Fruit fly (Drosophila melanogaster) whole organism, embryonic: ENCODE data around the gene wfs1.

Experiments used
- Ada2b ChIP-seq: fragments of 200-800 bp; sonication (Bioruptor generic); IDR thresholded peaks from 2 replicates; pipeline ENCODE4 v1.3.6; 2022; ENCODE audit warnings: missing biosample characterization, missing genetic modification characterization
- BEAF-32 ChIP-seq: fragments of 200-800 bp; sonication (Bioruptor generic); optimal IDR thresholded peaks from 3 replicates; lab custom pipeline; 2017; ENCODE audit warnings: missing biosample characterization, missing genetic modification characterization, mild to moderate bottlenecking, moderate library complexity, missing genetic modification reagents
- CG10565 ChIP-seq: fragments of 200-800 bp; sonication (Bioruptor generic); optimal IDR thresholded peaks from 3 replicates; lab custom pipeline; 2016; ENCODE audit warnings: missing biosample characterization, mild to moderate bottlenecking, missing genetic modification characterization
- CG11085 ChIP-seq: fragments of 200-800 bp; sonication (Bioruptor generic); IDR thresholded peaks from 2 replicates; pipeline ENCODE4 v1.3.6; 2022; ENCODE audit warnings: missing biosample characterization, missing genetic modification characterization
- CG11456 ChIP-seq: fragments of 200-800 bp; sonication (Bioruptor generic); IDR thresholded peaks from 3 replicates; pipeline ENCODE4 v1.3.6; 2022; ENCODE audit warnings: missing biosample characterization, missing genetic modification characterization
- CG12236 ChIP-seq: fragments of 200-800 bp; sonication (Bioruptor generic); optimal IDR thresholded peaks from 2 replicates; lab custom pipeline; 2016; ENCODE audit warnings: missing biosample characterization, missing genetic modification characterization
- CG12391 ChIP-seq: fragments of 200-800 bp; sonication (Bioruptor generic); optimal IDR thresholded peaks from 3 replicates; lab custom pipeline; 2018; ENCODE audit warnings: missing biosample characterization, mild to moderate bottlenecking, missing genetic modification characterization, moderate library complexity
- CG12769 ChIP-seq: fragments of 200-800 bp; sonication (Bioruptor generic); optimal IDR thresholded peaks from 2 replicates; lab custom pipeline; 2019; ENCODE audit warnings: missing biosample characterization, mild to moderate bottlenecking, missing genetic modification characterization, moderate library complexity
- CG13424 ChIP-seq: fragments of 200-800 bp; sonication (Bioruptor generic); optimal IDR thresholded peaks from 2 replicates; lab custom pipeline; 2019; ENCODE audit warnings: missing biosample characterization, mild to moderate bottlenecking, missing genetic modification characterization, moderate library complexity
- CG13775 ChIP-seq: fragments of 200-800 bp; sonication (Bioruptor generic); optimal IDR thresholded peaks from 3 replicates; lab custom pipeline; 2017; ENCODE audit warnings: missing biosample characterization, mild to moderate bottlenecking, missing genetic modification characterization
- CG15479 ChIP-seq: fragments of 200-800 bp; sonication (Bioruptor generic); optimal IDR thresholded peaks from 3 replicates; lab custom pipeline; 2019; ENCODE audit warnings: missing biosample characterization, mild to moderate bottlenecking, missing genetic modification characterization, moderate library complexity
- CG15601 ChIP-seq: fragments of 200-800 bp; sonication (Bioruptor generic); optimal IDR thresholded peaks from 3 replicates; lab custom pipeline; 2019; ENCODE audit warnings: missing biosample characterization, mild to moderate bottlenecking, missing genetic modification characterization, moderate library complexity
- CG16813 ChIP-seq: fragments of 200-800 bp; sonication (Bioruptor generic); IDR thresholded peaks from 3 replicates; pipeline ENCODE4 v1.3.6; 2022; ENCODE audit warnings: missing biosample characterization, missing genetic modification characterization; ENCODE audit not compliant: partially characterized antibody
- CG2120 ChIP-seq: fragments of 200-800 bp; sonication (Bioruptor generic); optimal IDR thresholded peaks from 3 replicates; lab custom pipeline; 2016; ENCODE audit warnings: missing biosample characterization, missing genetic modification characterization
- CG34224 ChIP-seq: fragments of 200-800 bp; sonication (Bioruptor generic); IDR thresholded peaks from 3 replicates; pipeline ENCODE4 v1.3.6; 2022; ENCODE audit warnings: missing biosample characterization, missing genetic modification characterization; ENCODE audit not compliant: partially characterized antibody
- CG3847 ChIP-seq: fragments of 200-800 bp; sonication (Bioruptor generic); IDR thresholded peaks from 2 replicates; pipeline ENCODE4 v1.3.6; 2022; ENCODE audit warnings: missing biosample characterization, missing genetic modification characterization
- CG3995 ChIP-seq: fragments of 200-800 bp; sonication (Bioruptor generic); optimal IDR thresholded peaks from 3 replicates; lab custom pipeline; 2016; ENCODE audit warnings: missing biosample characterization, missing genetic modification characterization
- CG7928 ChIP-seq: fragments of 200-800 bp; sonication (Bioruptor generic); optimal IDR thresholded peaks from 2 replicates; lab custom pipeline; 2017; ENCODE audit warnings: missing biosample characterization, mild to moderate bottlenecking, missing genetic modification characterization
- CG7987 ChIP-seq: fragments of 200-800 bp; sonication (Bioruptor generic); optimal IDR thresholded peaks from 2 replicates; lab custom pipeline; 2018; ENCODE audit warnings: missing biosample characterization, mild to moderate bottlenecking, missing genetic modification characterization, moderate library complexity
- CG8359 ChIP-seq: fragments of 200-800 bp; sonication (Bioruptor generic); optimal IDR thresholded peaks from 2 replicates; lab custom pipeline; 2017; ENCODE audit warnings: missing biosample characterization, mild to moderate bottlenecking, missing genetic modification characterization, borderline replicate concordance
- CG9817 ChIP-seq: fragments of 200-800 bp; sonication (Bioruptor generic); optimal IDR thresholded peaks from 2 replicates; lab custom pipeline; 2018; ENCODE audit warnings: missing biosample characterization, mild to moderate bottlenecking, missing genetic modification characterization, moderate library complexity
- CoRest ChIP-seq: fragments of 200-800 bp; sonication (Bioruptor generic); optimal IDR thresholded peaks from 3 replicates; lab custom pipeline; 2018; ENCODE audit warnings: missing biosample characterization, mild to moderate bottlenecking, missing genetic modification characterization, moderate library complexity
- E2f2 ChIP-seq: fragments of 200-800 bp; sonication (Bioruptor generic); IDR thresholded peaks from 2 replicates; pipeline ENCODE4 v1.3.6; 2022; ENCODE audit warnings: missing biosample characterization, missing genetic modification characterization
- Fer3 ChIP-seq: fragments of 200-800 bp; sonication (Bioruptor generic); optimal IDR thresholded peaks from 2 replicates; lab custom pipeline; 2018; ENCODE audit warnings: missing biosample characterization, mild to moderate bottlenecking, missing genetic modification characterization, moderate library complexity
- HLH3B ChIP-seq: fragments of 200-800 bp; sonication (Bioruptor generic); IDR thresholded peaks from 2 replicates; pipeline ENCODE4 v1.3.6; 2022; ENCODE audit warnings: missing biosample characterization, missing genetic modification characterization
- Rfx ChIP-seq: fragments of 200-800 bp; sonication (Bioruptor generic); IDR thresholded peaks from 2 replicates; pipeline ENCODE4 v1.3.6; 2022; ENCODE audit warnings: missing biosample characterization, missing genetic modification characterization
- Scr ChIP-seq: fragments of 200-800 bp; sonication (Bioruptor generic); IDR thresholded peaks from 2 replicates; pipeline ENCODE4 v1.3.6; 2022; ENCODE audit warnings: missing biosample characterization, missing genetic modification characterization; ENCODE audit not compliant: partially characterized antibody
- Taf1 ChIP-seq: fragments of 200-800 bp; sonication (Bioruptor generic); IDR thresholded peaks from 2 replicates; pipeline ENCODE4 v1.3.6; 2022; ENCODE audit warnings: missing biosample characterization, missing genetic modification characterization
- Xrp1 ChIP-seq: fragments of 200-800 bp; sonication (Bioruptor generic); IDR thresholded peaks from 2 replicates; pipeline ENCODE4 v1.3.6; 2022; ENCODE audit warnings: missing biosample characterization, missing genetic modification characterization
- ash1 ChIP-seq: fragments of 200-800 bp; sonication (Bioruptor generic); optimal IDR thresholded peaks from 2 replicates; lab custom pipeline; 2018; ENCODE audit warnings: missing biosample characterization, mild to moderate bottlenecking, missing genetic modification characterization
- bbx ChIP-seq: fragments of 200-800 bp; sonication (Bioruptor generic); IDR thresholded peaks from 2 replicates; pipeline ENCODE4 v1.3.6; 2022; ENCODE audit warnings: missing biosample characterization, missing genetic modification characterization; ENCODE audit not compliant: partially characterized antibody
- cas ChIP-seq: fragments of 200-800 bp; sonication (Bioruptor generic); IDR thresholded peaks from 2 replicates; pipeline ENCODE4 v1.3.6; 2022; ENCODE audit warnings: missing biosample characterization, missing genetic modification characterization
- chn ChIP-seq: fragments of 200-800 bp; sonication (Bioruptor generic); optimal IDR thresholded peaks from 2 replicates; lab custom pipeline; 2016; ENCODE audit warnings: missing biosample characterization, missing genetic modification characterization
- da ChIP-seq: fragments of 200-800 bp; sonication (Bioruptor generic); optimal IDR thresholded peaks from 2 replicates; lab custom pipeline; 2016; ENCODE audit warnings: missing biosample characterization, missing genetic modification characterization
- gt ChIP-seq: fragments of 200-800 bp; sonication (Bioruptor generic); IDR thresholded peaks from 2 replicates; pipeline ENCODE4 v1.3.6; 2022; ENCODE audit warnings: missing biosample characterization, missing genetic modification characterization
- ken ChIP-seq: fragments of 200-800 bp; sonication (Bioruptor generic); IDR thresholded peaks from 3 replicates; pipeline ENCODE4 v1.3.6; 2022; ENCODE audit warnings: missing biosample characterization, missing genetic modification characterization
- lmd ChIP-seq: fragments of 200-800 bp; sonication (Bioruptor generic); IDR thresholded peaks from 2 replicates; pipeline ENCODE4 v1.3.6; 2022; ENCODE audit warnings: missing biosample characterization, missing genetic modification characterization
- org-1 ChIP-seq: fragments of 200-800 bp; sonication (Bioruptor generic); optimal IDR thresholded peaks from 2 replicates; lab custom pipeline; 2017; ENCODE audit warnings: missing biosample characterization, missing genetic modification characterization
- prd ChIP-seq, 3 experiments: fragments of >200 bp in 2 of 3; fragments of 200-800 bp in 1 of 3; sonication (Bioruptor generic) in 1 of 3; optimal IDR thresholded peaks in 2 of 3; IDR thresholded peaks in 1 of 3; 2 replicates in 2 of 3; 3 replicates in 1 of 3; pipeline versions ENCODE4 v1.3.6 to Lab custom; 2017 to 2022; ENCODE audit warnings: missing biosample characterization in 1 of 3, missing genetic modification characterization in 1 of 3
- ranshi ChIP-seq: fragments of 200-800 bp; sonication (Bioruptor generic); IDR thresholded peaks from 2 replicates; pipeline ENCODE4 v1.3.6; 2022; ENCODE audit warnings: missing biosample characterization, missing genetic modification characterization
- salm ChIP-seq: fragments of 200-800 bp; sonication (Bioruptor generic); optimal IDR thresholded peaks from 2 replicates; lab custom pipeline; 2018; ENCODE audit warnings: missing biosample characterization, mild to moderate bottlenecking, missing genetic modification characterization
- sens-2 ChIP-seq: fragments of 200-800 bp; sonication (Bioruptor generic); IDR thresholded peaks from 2 replicates; pipeline ENCODE4 v1.3.6; 2022; ENCODE audit warnings: missing biosample characterization, missing genetic modification characterization
- sisA ChIP-seq: fragments of 200-800 bp; sonication (Bioruptor generic); IDR thresholded peaks from 2 replicates; pipeline ENCODE4 v1.3.6; 2022; ENCODE audit warnings: missing biosample characterization, missing genetic modification characterization
- sob ChIP-seq: fragments of 200-800 bp; sonication (Bioruptor generic); IDR thresholded peaks from 2 replicates; pipeline ENCODE4 v1.3.6; 2022; ENCODE audit warnings: missing biosample characterization, missing genetic modification characterization
- tap ChIP-seq: fragments of 200-800 bp; optimal IDR thresholded peaks from 3 replicates; lab custom pipeline; 2019; ENCODE audit warnings: missing biosample characterization, mild to moderate bottlenecking, missing genetic modification characterization, moderate library complexity
- tgo ChIP-seq: fragments of 200-800 bp; sonication (Bioruptor generic); IDR thresholded peaks from 3 replicates; pipeline ENCODE4 v1.3.6; 2022; ENCODE audit warnings: missing biosample characterization, missing genetic modification characterization
- tup ChIP-seq: fragments of 200-800 bp; sonication (Bioruptor generic); optimal IDR thresholded peaks from 2 replicates; lab custom pipeline; 2016; ENCODE audit warnings: missing biosample characterization, mild to moderate bottlenecking, missing genetic modification characterization, moderate library complexity
- wdn ChIP-seq: fragments of 200-800 bp; sonication (Bioruptor generic); IDR thresholded peaks from 2 replicates; pipeline ENCODE4 v1.3.6; 2022; ENCODE audit warnings: missing biosample characterization, missing genetic modification characterization
- wek ChIP-seq: fragments of 200-800 bp; sonication (Bioruptor generic); optimal IDR thresholded peaks from 3 replicates; lab custom pipeline; 2018; ENCODE audit warnings: missing biosample characterization, mild to moderate bottlenecking, missing genetic modification characterization, moderate library complexity
- yki ChIP-seq: fragments of >200 bp; optimal IDR thresholded peaks from 3 replicates; lab custom pipeline; 2018

The wfs1 gene

DNA sequence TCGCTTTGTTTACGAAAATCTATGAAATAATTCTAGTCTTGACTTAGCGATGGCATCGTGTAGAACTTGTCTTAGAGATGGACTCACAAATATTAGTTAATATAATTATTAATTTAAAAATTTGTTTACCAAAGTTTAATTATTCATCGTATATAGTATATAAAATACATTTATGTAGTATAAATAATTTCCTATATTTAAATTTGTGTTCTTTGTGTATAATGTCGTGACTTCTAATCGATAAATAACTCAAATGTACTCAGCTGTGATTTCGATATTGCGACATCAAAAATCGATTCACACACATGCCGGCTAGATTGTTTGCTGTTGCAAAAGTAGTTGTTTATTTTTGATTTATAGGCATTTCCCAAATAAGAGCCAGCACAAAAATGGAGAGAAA is at the start of gene wfs1, which contains the start of gene Nup133 (continued):
- TF ChIP-seq prd (optimal IDR thresholded peaks at IDR 0.05; lab: Kevin White, UChicago): no peak
- TF ChIP-seq prd (GFP tag; IDR thresholded peaks at IDR 0.05; lab: Robert Waterston, UW): peak; percentile 80
- no peak for TF ChIP-seq ash1 (GFP tag; lab: Kevin White, UChicago)
- peak; percentile 84 for TF ChIP-seq CG13775 (GFP tag; lab: Kevin White, UChicago)
- peak; percentile 78 for TF ChIP-seq sob
- TF ChIP-seq CG3995 (GFP tag; lab: Kevin White, UChicago): peak; percentile 97
- peak; percentile 93 for TF ChIP-seq CG13424 (tag; lab: Kevin White, UChicago)
- TF ChIP-seq org-1 (GFP tag; lab: Kevin White, UChicago): peak; percentile 15
- TF ChIP-seq CG10565 (GFP tag; lab: Kevin White, UChicago): no peak
- TF ChIP-seq E2f2 (GFP tag; lab: Robert Waterston, UW): peak; percentile 58
- TF ChIP-seq CG11456 (GFP tag; lab: Robert Waterston, UW): peak; percentile 50; the same call in 1 of the 3 replicates
- TF ChIP-seq CG7987: peak; percentile 45
- peak; percentile 26; the same call in 1 of the 2 replicates for TF ChIP-seq wdn (GFP tag; lab: Robert Waterston, UW)
- TF ChIP-seq HLH3B (GFP tag; lab: Robert Waterston, UW): peak; percentile 72
- TF ChIP-seq BEAF-32: peak; percentile 81
- TF ChIP-seq CG12769 (tag; lab: Kevin White, UChicago): no peak
- TF ChIP-seq bbx (GFP tag; lab: Robert Waterston, UW): peak; percentile 32; the same call in 1 of the 2 replicates
- no peak for TF ChIP-seq CG12236 (GFP tag; lab: Kevin White, UChicago)
- peak; percentile 86 for TF ChIP-seq CG15479 (GFP tag; lab: Kevin White, UChicago)
- TF ChIP-seq da (GFP tag; lab: Kevin White, UChicago): no peak
- peak; percentile 81 for TF ChIP-seq Fer3
- TF ChIP-seq CG15601 (tag; lab: Kevin White, UChicago): peak; percentile 86
- TF ChIP-seq CG12391: peak; percentile 94
- TF ChIP-seq CG11085: peak; percentile 38; the same call in 1 of the 2 replicates
- no peak for TF ChIP-seq cas (GFP tag; lab: Robert Waterston, UW)
- TF ChIP-seq yki (lab: Kevin White, UChicago): no peak
- peak; percentile 65 for TF ChIP-seq Rfx (GFP tag; lab: Robert Waterston, UW)
- peak; percentile 9 for TF ChIP-seq chn (GFP tag; lab: Kevin White, UChicago)
- peak; percentile 76 for TF ChIP-seq CG9817
- peak; percentile 29 for TF ChIP-seq CG8359 (GFP tag; lab: Kevin White, UChicago)
- peak; percentile 80 for TF ChIP-seq tap
- TF ChIP-seq salm (tag; lab: Kevin White, UChicago): peak; percentile 49
- TF ChIP-seq Ada2b (GFP tag; lab: Robert Waterston, UW): peak; percentile 43; the same call in 1 of the 2 replicates
- peak; percentile 84 for TF ChIP-seq Xrp1
- peak; percentile 5 for TF ChIP-seq CG7928
- no peak for TF ChIP-seq sens-2
- no peak for TF ChIP-seq wek (GFP tag; lab: Kevin White, UChicago)
- TF ChIP-seq tup: no peak
- peak; percentile 75 for TF ChIP-seq CG3847 (GFP tag; lab: Robert Waterston, UW)
- peak; percentile 44; the same call in 1 of the 2 replicates for TF ChIP-seq sisA (GFP tag; lab: Robert Waterston, UW)
- TF ChIP-seq gt (GFP tag; lab: Robert Waterston, UW): no peak
- no peak for TF ChIP-seq Taf1
- peak; percentile 52; the same call in 1 of the 2 replicates for TF ChIP-seq ranshi (GFP tag; lab: Robert Waterston, UW)
- peak; percentile 53 for TF ChIP-seq CG2120 (GFP tag; lab: Kevin White, UChicago)
- peak; percentile 87 for TF ChIP-seq CG16813 (GFP tag; lab: Robert Waterston, UW)
- peak; percentile 49; the same call in 1 of the 2 replicates for TF ChIP-seq lmd (GFP tag; lab: Robert Waterston, UW)
- TF ChIP-seq CG34224 (GFP tag; lab: Robert Waterston, UW): peak; percentile 91
- TF ChIP-seq CoRest (tag; lab: Kevin White, UChicago): peak; percentile 91
- TF ChIP-seq ken (GFP tag; lab: Robert Waterston, UW): no peak
- peak; percentile 93 for TF ChIP-seq Scr (GFP tag; lab: Robert Waterston, UW)
- peak; percentile 68 for TF ChIP-seq tgo
